Worm (Caenorhabditis elegans) whole organism, L4/young adult: ENCODE data around the gene C23F12.9.

ENCODE experiments used
- W03F9.2 ChIP-seq: fragments of 150-350 bp; optimal IDR thresholded peaks from 2 replicates; lab custom pipeline; 2014; ENCODE audit warnings: missing biosample characterization, missing genetic modification characterization
- dao-5 ChIP-seq: sonication (generic microtip); optimal IDR thresholded peaks from 2 replicates; lab custom pipeline; 2016; ENCODE audit warnings: missing genotype, missing genetic modification characterization, moderate library complexity, missing compliant biosample characterization
- him-1 ChIP-seq: sonication (generic microtip); optimal IDR thresholded peaks from 2 replicates; lab custom pipeline; 2016; ENCODE audit warnings: missing genotype, missing genetic modification reagents, missing genetic modification characterization, missing compliant biosample characterization

C23F12.9 gene

ce11 chrX:9393750-9394149 is at the start of gene C23F12.9:
TSS of gene C23F12.9 (plus strand) at chrX:9394050.
- no peak for TF ChIP-seq W03F9.2 (tag; lab: Kevin White, UChicago)
- TF ChIP-seq him-1 (tag; lab: Kevin White, UChicago) = no peak
- TF ChIP-seq dao-5 (tag; lab: Kevin White, UChicago) = no peak

- TF ChIP-seq him-1 (tag; lab: Kevin White, UChicago) (no peak), W03F9.2 (tag; lab: Kevin White, UChicago) (peak; percentile 57)
These were observed 46.4 kb upstream of the C23F12.9 start, which contains the start of gene oga-1 for ce11 chrX:9347380-9347979. TSS of gene oga-1 (minus strand) at chrX:9347430.

- TF ChIP-seq dao-5 (tag; lab: Kevin White, UChicago) (no peak), W03F9.2 (tag; lab: Kevin White, UChicago) (no peak), him-1 (tag; lab: Kevin White, UChicago) (no peak)
These were observed 43.9 kb upstream of the C23F12.9 start, which contains the start of gene flp-20 for ce11 chrX:9349844-9350556. TSS of gene flp-20 (minus strand) at chrX:9349894.

ce11 chrX:9361136-9361535 is 32.7 kb upstream of the C23F12.9 start:
- TF ChIP-seq dao-5 (tag; lab: Kevin White, UChicago) (no peak), W03F9.2 (tag; lab: Kevin White, UChicago) (no peak), him-1 (tag; lab: Kevin White, UChicago) (no peak)

ce11 chrX:9364082-9364481 is 29.8 kb upstream of the C23F12.9 start:
- no peak for TF ChIP-seq him-1 (tag; lab: Kevin White, UChicago)
- no peak for TF ChIP-seq W03F9.2 (tag; lab: Kevin White, UChicago)
- no peak for TF ChIP-seq dao-5 (tag; lab: Kevin White, UChicago)

ce11 chrX:9364501-9364900 is 29.3 kb upstream of the C23F12.9 start, which contains the start of gene pkc-2:
TSS of gene pkc-2 (plus strand) at chrX:9364818.
- TF ChIP-seq him-1 (tag; lab: Kevin White, UChicago) = no peak

ce11 chrX:9369927-9370326 is 23.9 kb upstream of the C23F12.9 start:
- no peak for TF ChIP-seq W03F9.2 (tag; lab: Kevin White, UChicago)
- TF ChIP-seq dao-5 (tag; lab: Kevin White, UChicago) = no peak
- no peak for TF ChIP-seq him-1 (tag; lab: Kevin White, UChicago)

ce11 chrX:9372221-9372620 is 21.6 kb upstream of the C23F12.9 start:
- TF ChIP-seq W03F9.2 (tag; lab: Kevin White, UChicago) = no peak
- TF ChIP-seq dao-5 (tag; lab: Kevin White, UChicago) = no peak
- TF ChIP-seq him-1 (tag; lab: Kevin White, UChicago) = no peak

ce11 chrX:9372987-9373386 is 20.9 kb upstream of the C23F12.9 start:
- TF ChIP-seq him-1 (tag; lab: Kevin White, UChicago) = peak; percentile 29
- no peak for TF ChIP-seq W03F9.2 (tag; lab: Kevin White, UChicago)
- peak; percentile 23 for TF ChIP-seq dao-5 (tag; lab: Kevin White, UChicago)

- no peak for TF ChIP-seq dao-5 (tag; lab: Kevin White, UChicago)
- TF ChIP-seq W03F9.2 (tag; lab: Kevin White, UChicago) = no peak
- no peak for TF ChIP-seq him-1 (tag; lab: Kevin White, UChicago)
These were observed 20.1 kb upstream of the C23F12.9 start for ce11 chrX:9373729-9374128.

ce11 chrX:9387041-9387440 is 6.8 kb upstream of the C23F12.9 start, which contains the start of gene C23F12.4:
TSS of gene C23F12.4 (plus strand) at chrX:9387341.
- no peak for TF ChIP-seq W03F9.2 (tag; lab: Kevin White, UChicago)
- TF ChIP-seq dao-5 (tag; lab: Kevin White, UChicago) = no peak
- TF ChIP-seq him-1 (tag; lab: Kevin White, UChicago) = no peak

- TF ChIP-seq W03F9.2 (tag; lab: Kevin White, UChicago) (no peak), dao-5 (tag; lab: Kevin White, UChicago) (no peak), him-1 (tag; lab: Kevin White, UChicago) (no peak)
These were observed 5.2 kb upstream of the C23F12.9 start for ce11 chrX:9388686-9389085.

- TF ChIP-seq W03F9.2 (tag; lab: Kevin White, UChicago) (no peak), dao-5 (tag; lab: Kevin White, UChicago) (no peak), him-1 (tag; lab: Kevin White, UChicago) (no peak)
These were observed 2.5 kb upstream of the C23F12.9 start, which contains the start of gene C23F12.3 for ce11 chrX:9391345-9391744. TSS of gene C23F12.3 (plus strand) at chrX:9391645.
